Fruit fly (Drosophila melanogaster) whole organism, pupa: ENCODE measurements around the gene Rpt2.

Experiments
- CG13204 ChIP-seq: fragments of 200-800 bp; sonication (Bioruptor generic); optimal IDR thresholded peaks from 2 replicates; lab custom pipeline; 2018; ENCODE audit warnings: missing biosample characterization, mild to moderate bottlenecking, missing genetic modification characterization, moderate library complexity
- CG8159 ChIP-seq: fragments of 200-800 bp; sonication (Bioruptor generic); optimal IDR thresholded peaks from 3 replicates; lab custom pipeline; 2018; ENCODE audit warnings: missing biosample characterization, mild to moderate bottlenecking, missing genetic modification characterization, moderate library complexity
- D1 ChIP-seq: fragments of 200-800 bp; sonication (Bioruptor generic); optimal IDR thresholded peaks from 2 replicates; lab custom pipeline; 2018; ENCODE audit warnings: missing biosample characterization, mild to moderate bottlenecking, missing genetic modification characterization, moderate library complexity
- gl ChIP-seq: fragments of 200-800 bp; sonication (Bioruptor generic); optimal IDR thresholded peaks from 2 replicates; lab custom pipeline; 2018; ENCODE audit warnings: missing biosample characterization, mild to moderate bottlenecking, missing genetic modification characterization

dm6 chr3R:23948324-23948465 is 16.8 kb upstream of the Rpt2 start, which contains the start of gene CG12268:
- no peak for TF ChIP-seq CG8159 (tag; lab: Kevin White, UChicago)
- TF ChIP-seq gl (tag; lab: Kevin White, UChicago): no peak
- no peak for TF ChIP-seq D1 (tag; lab: Kevin White, UChicago)
- TF ChIP-seq CG13204 (GFP tag; lab: Kevin White, UChicago): no peak
